ENCODE assay signal across 3 fruit fly cellular contexts in the genomic region with DNA sequence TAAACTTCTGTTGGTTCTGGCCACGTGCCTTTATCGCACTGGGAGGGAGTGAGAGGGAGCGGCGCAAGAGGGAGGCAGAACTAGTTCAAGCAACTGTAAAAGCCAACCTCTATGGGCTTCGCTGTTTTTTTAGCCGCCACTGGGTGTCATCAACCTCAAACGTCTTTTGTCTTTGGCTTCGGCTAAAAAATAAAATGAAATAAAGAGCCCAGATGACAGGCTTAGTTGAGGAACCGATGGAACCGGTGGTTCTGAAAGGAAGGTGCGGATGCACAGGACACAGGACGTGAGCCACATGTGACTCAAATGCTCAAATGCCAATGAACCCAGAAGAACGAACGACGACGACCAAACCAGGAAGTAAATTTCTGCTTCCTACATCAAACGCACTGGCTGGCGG.
TF ChIP-seq lines count a peak whose summit lies in the region.

No protein-coding gene starts in this region.

- TF ChIP-seq CTCF in whole organism, embryonic (GFP tag; optimal IDR thresholded peaks at IDR 0.05; lab: Kevin White, UChicago), result no peak

TF ChIP-seq in whole organism, embryonic, 481 proteins besides CTCF, POLR2A, EP300 and RAD21:
- TF ChIP-seq jigr1 (GFP tag; IDR thresholded peaks at IDR 0.05; lab: Robert Waterston, UW) (no peak), Ets65A (GFP tag; lab: Kevin White, UChicago) (peak; percentile 68)

TF ChIP-seq in whole organism, prepupa, 60 proteins besides CTCF, POLR2A, EP300 and RAD21:
- no peak for TF ChIP-seq CG11294 (GFP tag; IDR thresholded peaks at IDR 0.05; lab: Robert Waterston, UW)
- 0 out of 3 replicates have a peak, but pooled peaks have one; percentile 25 for TF ChIP-seq eg (GFP tag; IDR thresholded peaks at IDR 0.05; lab: Robert Waterston, UW)
- TF ChIP-seq CG16779 (tag; optimal IDR thresholded peaks at IDR 0.05; lab: Kevin White, UChicago), result no peak
- TF ChIP-seq Blimp-1 (GFP tag; optimal IDR thresholded peaks at IDR 0.05; lab: Kevin White, UChicago), result no peak
- no peak for TF ChIP-seq Gug (GFP tag; IDR thresholded peaks at IDR 0.05; lab: Robert Waterston, UW)
- TF ChIP-seq CG3032 (tag; optimal IDR thresholded peaks at IDR 0.05; lab: Kevin White, UChicago), result no peak

TF ChIP-seq in whole organism, pupa, 21 proteins besides CTCF, POLR2A, EP300 and RAD21:
- TF ChIP-seq CG12605 (GFP tag; IDR thresholded peaks at IDR 0.05; lab: Robert Waterston, UW) (no peak), EcR (GFP tag; optimal IDR thresholded peaks at IDR 0.05; lab: Kevin White, UChicago) (peak; percentile 58)
